Worm (Caenorhabditis elegans) whole organism, L1 larva: ENCODE data around the gene R160.5.

Source experiments
- ama-1 ChIP-seq: fragments of 150-350 bp; optimal IDR thresholded peaks from 2 replicates; lab custom pipeline; 2014
- nhr-237 ChIP-seq: fragments of 150-350 bp; optimal IDR thresholded peaks from 2 replicates; lab custom pipeline; 2014; ENCODE audit warnings: missing biosample characterization, missing genetic modification characterization

DNA sequence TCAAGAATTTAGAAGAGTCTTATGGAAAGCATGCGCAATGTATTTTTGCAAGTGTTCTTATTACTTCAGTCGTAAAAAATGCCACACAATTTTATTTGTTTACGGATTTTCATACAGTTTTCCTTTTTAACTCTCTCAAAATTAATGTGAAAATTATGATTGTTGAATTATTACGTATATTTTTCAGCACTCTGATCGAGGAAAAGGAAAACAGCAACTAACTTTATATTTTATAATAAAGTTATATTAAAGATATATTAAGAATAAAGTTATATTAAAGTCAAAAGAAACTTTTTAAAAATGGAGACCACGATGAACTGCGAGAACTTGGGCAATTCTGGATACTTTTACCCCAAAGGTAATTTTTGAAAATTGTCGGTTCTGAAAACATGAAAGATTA is 20.5 kb downstream of the R160.5 start, which contains the start of gene F14H12.2:
- no peak for TF ChIP-seq ama-1 (lab: Kevin White, UChicago)
- TF ChIP-seq nhr-237 (tag; lab: Kevin White, UChicago), result no peak
